Fruit fly (Drosophila melanogaster) whole organism, prepupa: ENCODE results near the gene CG31068.

Experiments used
- Blimp-1 ChIP-seq: fragments of 200-800 bp; sonication (Bioruptor generic); optimal IDR thresholded peaks from 3 replicates; lab custom pipeline; 2017; ENCODE audit warnings: missing biosample characterization, missing genetic modification characterization, mild to moderate bottlenecking, moderate library complexity, missing genetic modification reagents
- CG10631 ChIP-seq: fragments of 200-800 bp; sonication (Bioruptor generic); optimal IDR thresholded peaks from 2 replicates; lab custom pipeline; 2016; ENCODE audit warnings: missing biosample characterization, missing genetic modification characterization
- CG10669 ChIP-seq: fragments of 200-800 bp; sonication (Bioruptor generic); optimal IDR thresholded peaks from 3 replicates; lab custom pipeline; 2018; ENCODE audit warnings: missing biosample characterization, mild to moderate bottlenecking, missing genetic modification characterization, moderate library complexity
- CG11294 ChIP-seq: fragments of 200-800 bp; sonication (Bioruptor generic); IDR thresholded peaks from 2 replicates; pipeline ENCODE4 v1.3.6; 2022; ENCODE audit warnings: missing biosample characterization, missing genetic modification characterization
- CG11762 ChIP-seq: fragments of 200-800 bp; sonication (Bioruptor generic); optimal IDR thresholded peaks from 3 replicates; lab custom pipeline; 2016; ENCODE audit warnings: missing biosample characterization, missing genetic modification characterization; ENCODE audit not compliant: insufficient read depth
- CG11902 ChIP-seq: fragments of 200-800 bp; sonication (Bioruptor generic); optimal IDR thresholded peaks from 3 replicates; lab custom pipeline; 2016; ENCODE audit warnings: missing biosample characterization, missing genetic modification characterization
- CG15336 ChIP-seq: fragments of 200-800 bp; sonication (Bioruptor generic); IDR thresholded peaks from 2 replicates; pipeline ENCODE4 v1.3.6; 2022; ENCODE audit warnings: missing biosample characterization, missing genetic modification characterization
- CG1621 ChIP-seq: fragments of 200-800 bp; sonication (Bioruptor generic); optimal IDR thresholded peaks from 3 replicates; lab custom pipeline; 2018; ENCODE audit warnings: missing biosample characterization, mild to moderate bottlenecking, missing genetic modification characterization
- CG16779 ChIP-seq: fragments of 200-800 bp; sonication (Bioruptor generic); optimal IDR thresholded peaks from 3 replicates; lab custom pipeline; 2017; ENCODE audit warnings: missing biosample characterization, mild to moderate bottlenecking, missing genetic modification characterization
- CG3032 ChIP-seq: fragments of 200-800 bp; optimal IDR thresholded peaks from 2 replicates; lab custom pipeline; 2019; ENCODE audit warnings: missing biosample characterization, mild to moderate bottlenecking, missing genetic modification characterization, moderate library complexity
- CG32006 ChIP-seq: fragments of 200-800 bp; sonication (Bioruptor generic); optimal IDR thresholded peaks from 3 replicates; lab custom pipeline; 2017; ENCODE audit warnings: missing biosample characterization, mild to moderate bottlenecking, missing genetic modification characterization
- CG34406 ChIP-seq: fragments of 200-800 bp; sonication (Bioruptor generic); optimal IDR thresholded peaks from 3 replicates; lab custom pipeline; 2016; ENCODE audit warnings: missing biosample characterization, missing genetic modification characterization
- CG3919 ChIP-seq: fragments of 200-800 bp; sonication (Bioruptor generic); optimal IDR thresholded peaks from 3 replicates; lab custom pipeline; 2016; ENCODE audit warnings: missing biosample characterization, missing genetic modification characterization
- CG4318 ChIP-seq: fragments of 200-800 bp; sonication (Bioruptor generic); optimal IDR thresholded peaks from 3 replicates; lab custom pipeline; 2017; ENCODE audit warnings: missing biosample characterization, mild to moderate bottlenecking, missing genetic modification characterization
- CG6276 ChIP-seq: fragments of 200-800 bp; sonication (Bioruptor generic); optimal IDR thresholded peaks from 2 replicates; lab custom pipeline; 2017; ENCODE audit warnings: missing biosample characterization, mild to moderate bottlenecking, missing genetic modification characterization
- CG6792 ChIP-seq: fragments of 200-800 bp; sonication (Bioruptor generic); optimal IDR thresholded peaks from 3 replicates; lab custom pipeline; 2016; ENCODE audit warnings: missing biosample characterization, missing genetic modification characterization
- CG6808 ChIP-seq: fragments of 200-800 bp; sonication (Bioruptor generic); optimal IDR thresholded peaks from 3 replicates; lab custom pipeline; 2017; ENCODE audit warnings: missing biosample characterization, missing genetic modification characterization, mild to moderate bottlenecking, moderate library complexity, missing genetic modification reagents
- CG7368 ChIP-seq: fragments of 200-800 bp; sonication (Bioruptor generic); optimal IDR thresholded peaks from 3 replicates; lab custom pipeline; 2016; ENCODE audit warnings: missing biosample characterization, missing genetic modification characterization
- CG8119 ChIP-seq: fragments of 200-800 bp; sonication (Bioruptor generic); IDR thresholded peaks from 3 replicates; pipeline ENCODE4 v1.3.6; 2022; ENCODE audit warnings: missing biosample characterization, missing genetic modification characterization
- CG8632 ChIP-seq: fragments of 200-800 bp; sonication (Bioruptor generic); optimal IDR thresholded peaks from 3 replicates; lab custom pipeline; 2016; ENCODE audit warnings: missing biosample characterization, missing genetic modification characterization
- CG9139 ChIP-seq: fragments of 200-800 bp; sonication (Bioruptor generic); optimal IDR thresholded peaks from 3 replicates; lab custom pipeline; 2017; ENCODE audit warnings: missing biosample characterization, mild to moderate bottlenecking, missing genetic modification characterization
- Eip75B ChIP-seq: fragments of 200-800 bp; sonication (Bioruptor generic); optimal IDR thresholded peaks from 3 replicates; lab custom pipeline; 2016; ENCODE audit warnings: missing biosample characterization, missing genetic modification characterization
- Eip78C ChIP-seq: fragments of 200-800 bp; sonication (Bioruptor generic); peaks from one replicate; lab custom pipeline; 2016; ENCODE audit warnings: missing biosample characterization, missing genetic modification characterization
- Eip93F ChIP-seq: fragments of 200-800 bp; sonication (Bioruptor generic); optimal IDR thresholded peaks from 2 replicates; lab custom pipeline; 2016; ENCODE audit warnings: missing biosample characterization, mild to moderate bottlenecking, missing genetic modification characterization
- Ets96B ChIP-seq: fragments of 200-800 bp; optimal IDR thresholded peaks from 2 replicates; lab custom pipeline; 2019; ENCODE audit warnings: missing biosample characterization, mild to moderate bottlenecking, missing genetic modification characterization, moderate library complexity
- Gug ChIP-seq: fragments of 200-800 bp; sonication (Bioruptor generic); IDR thresholded peaks from 2 replicates; pipeline ENCODE4 v1.3.6; 2022; ENCODE audit warnings: missing biosample characterization, missing genetic modification characterization
- Hr38 ChIP-seq: sonication (Bioruptor generic); optimal IDR thresholded peaks from 2 replicates; lab custom pipeline; 2016; ENCODE audit warnings: missing biosample characterization, missing genetic modification characterization
- Hr39 ChIP-seq: fragments of 200-800 bp; sonication (Bioruptor generic); optimal IDR thresholded peaks from 2 replicates; lab custom pipeline; 2016; ENCODE audit warnings: missing biosample characterization, missing genetic modification characterization
- Hr4 ChIP-seq: fragments of 200-800 bp; sonication (Bioruptor generic); optimal IDR thresholded peaks from 3 replicates; lab custom pipeline; 2016; ENCODE audit warnings: missing biosample characterization, missing genetic modification characterization
- Lpt ChIP-seq: fragments of 200-800 bp; sonication (Bioruptor generic); optimal IDR thresholded peaks from 3 replicates; lab custom pipeline; 2016; ENCODE audit warnings: missing biosample characterization, missing genetic modification characterization
- Met ChIP-seq: fragments of 200-800 bp; sonication (Bioruptor generic); optimal IDR thresholded peaks from 3 replicates; lab custom pipeline; 2016; ENCODE audit warnings: missing biosample characterization, missing genetic modification characterization
- Smox ChIP-seq: fragments of 200-800 bp; sonication (Bioruptor generic); optimal IDR thresholded peaks from 3 replicates; lab custom pipeline; 2016; ENCODE audit warnings: missing biosample characterization, missing genetic modification characterization
- Sox14 ChIP-seq: fragments of 200-800 bp; sonication (Bioruptor generic); optimal IDR thresholded peaks from 3 replicates; lab custom pipeline; 2016; ENCODE audit warnings: missing biosample characterization, missing genetic modification characterization
- achi ChIP-seq: fragments of 200-800 bp; sonication (Bioruptor generic); optimal IDR thresholded peaks from 3 replicates; lab custom pipeline; 2016; ENCODE audit warnings: missing biosample characterization, missing genetic modification characterization
- acj6 ChIP-seq: fragments of 200-800 bp; sonication (Bioruptor generic); optimal IDR thresholded peaks from 3 replicates; lab custom pipeline; 2016; ENCODE audit warnings: missing biosample characterization, missing genetic modification characterization
- cyc ChIP-seq: fragments of 200-800 bp; sonication (Bioruptor generic); optimal IDR thresholded peaks from 3 replicates; lab custom pipeline; 2016; ENCODE audit warnings: missing biosample characterization, missing genetic modification characterization
- dac ChIP-seq: fragments of 200-800 bp; sonication (Bioruptor generic); optimal IDR thresholded peaks from 2 replicates; lab custom pipeline; 2017; ENCODE audit warnings: missing biosample characterization, mild to moderate bottlenecking, missing genetic modification characterization
- dsx ChIP-seq: fragments of 200-800 bp; optimal IDR thresholded peaks from 3 replicates; lab custom pipeline; 2019; ENCODE audit warnings: missing biosample characterization, mild to moderate bottlenecking, missing genetic modification characterization, moderate library complexity; ENCODE audit not compliant: poor library complexity, severe bottlenecking
- eg ChIP-seq: fragments of 200-800 bp; sonication (Bioruptor generic); IDR thresholded peaks from 3 replicates; pipeline ENCODE4 v1.3.6; 2022; ENCODE audit warnings: missing biosample characterization, missing genetic modification characterization
- esn ChIP-seq: fragments of 200-800 bp; sonication (Bioruptor generic); optimal IDR thresholded peaks from 2 replicates; lab custom pipeline; 2016; ENCODE audit warnings: missing biosample characterization, mild to moderate bottlenecking, missing genetic modification characterization, moderate library complexity
- fd59A ChIP-seq: fragments of 200-800 bp; sonication (Bioruptor generic); optimal IDR thresholded peaks from 2 replicates; lab custom pipeline; 2017; ENCODE audit warnings: missing biosample characterization, mild to moderate bottlenecking, missing genetic modification characterization, missing genetic modification reagents
- fd85E ChIP-seq: fragments of 200-800 bp; sonication (Bioruptor generic); optimal IDR thresholded peaks from 3 replicates; lab custom pipeline; 2016; ENCODE audit warnings: missing biosample characterization, missing genetic modification characterization
- fkh ChIP-seq: fragments of 200-800 bp; sonication (Bioruptor generic); optimal IDR thresholded peaks from 3 replicates; lab custom pipeline; 2017; ENCODE audit warnings: missing biosample characterization, mild to moderate bottlenecking, missing genetic modification characterization, moderate library complexity
- lz ChIP-seq: fragments of 200-800 bp; sonication (Bioruptor generic); optimal IDR thresholded peaks from 3 replicates; lab custom pipeline; 2016; ENCODE audit warnings: missing biosample characterization, missing genetic modification characterization
- net ChIP-seq: fragments of 200-800 bp; sonication (Bioruptor generic); optimal IDR thresholded peaks from 3 replicates; lab custom pipeline; 2016; ENCODE audit warnings: missing biosample characterization, missing genetic modification characterization
- pdm3 ChIP-seq: fragments of 200-800 bp; sonication (Bioruptor generic); optimal IDR thresholded peaks from 3 replicates; lab custom pipeline; 2016; ENCODE audit warnings: missing biosample characterization, missing genetic modification characterization
- salr ChIP-seq, 2 experiments: fragments of 200-800 bp; sonication (Bioruptor generic); optimal IDR thresholded peaks; 3 replicates each; lab custom pipeline; 2016 to 2018; ENCODE audit warnings: missing biosample characterization in 2 of 2, missing genetic modification characterization in 2 of 2, mild to moderate bottlenecking in 1 of 2
- ss ChIP-seq, 2 experiments: fragments of 200-800 bp; sonication (Bioruptor generic); optimal IDR thresholded peaks; 2 replicates in 1 of 2; 3 replicates in 1 of 2; lab custom pipeline; 2017 to 2018; ENCODE audit warnings: mild to moderate bottlenecking in 2 of 2, missing biosample characterization in 2 of 2, missing genetic modification characterization in 2 of 2, moderate library complexity in 1 of 2
- svp ChIP-seq: fragments of 200-800 bp; sonication (Bioruptor generic); peaks from one replicate; lab custom pipeline; 2016; ENCODE audit warnings: missing biosample characterization, missing genetic modification characterization
- topi ChIP-seq: fragments of 200-800 bp; sonication (Bioruptor generic); optimal IDR thresholded peaks from 3 replicates; lab custom pipeline; 2016; ENCODE audit warnings: missing biosample characterization, missing genetic modification characterization
- vri ChIP-seq: fragments of 200-800 bp; sonication (Bioruptor generic); optimal IDR thresholded peaks from 3 replicates; lab custom pipeline; 2016; ENCODE audit warnings: missing biosample characterization, mild to moderate bottlenecking, missing genetic modification characterization

Gene CG31068

DNA sequence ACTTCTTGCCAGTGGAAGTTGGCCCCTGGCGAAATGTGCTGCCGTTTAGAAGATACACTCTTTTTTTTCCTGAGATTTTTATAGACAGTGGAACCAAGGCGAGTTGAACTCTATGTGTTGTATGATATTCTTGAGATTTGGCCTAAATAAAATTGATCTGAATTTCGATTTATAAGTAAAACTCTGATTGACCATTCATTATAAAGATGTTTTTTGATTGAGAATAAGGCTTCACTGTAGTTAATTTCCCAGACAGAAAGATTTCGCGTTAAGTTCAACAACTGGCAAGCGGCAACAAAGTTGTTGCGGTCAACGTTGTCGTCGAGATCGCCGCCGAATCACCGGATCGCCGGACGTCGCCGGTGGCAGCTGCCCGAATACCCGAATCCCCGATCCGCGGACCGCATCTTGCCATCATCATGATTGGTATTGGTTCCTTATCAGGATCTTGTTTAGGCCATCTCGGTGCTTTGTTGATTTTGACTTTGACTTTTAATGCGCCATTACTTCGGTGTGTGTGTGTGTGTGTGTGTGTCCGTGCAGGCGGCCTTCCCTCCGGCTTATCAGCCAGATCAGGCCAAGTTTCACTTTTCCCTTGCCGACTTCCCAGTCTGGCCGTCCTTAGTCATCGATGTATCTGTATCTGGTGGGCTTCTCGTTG lies 11.4 kb upstream of the CG31068 start:
- TF ChIP-seq Blimp-1 (GFP tag; lab: Kevin White, UChicago): peak; percentile 73
- TF ChIP-seq CG1621: no peak
- peak; percentile 40 for TF ChIP-seq CG8632 (GFP tag; lab: Kevin White, UChicago)
- no peak for TF ChIP-seq CG11294 (GFP tag; lab: Robert Waterston, UW)
- TF ChIP-seq lz (GFP tag; lab: Kevin White, UChicago): peak; percentile 21
- TF ChIP-seq Gug (GFP tag; lab: Robert Waterston, UW): no peak
- no peak for TF ChIP-seq fd85E (GFP tag; lab: Kevin White, UChicago)
- no peak for TF ChIP-seq dac (GFP tag; lab: Kevin White, UChicago)
- TF ChIP-seq topi: peak; percentile 37
- TF ChIP-seq cyc (GFP tag; lab: Kevin White, UChicago): peak; percentile 36
- TF ChIP-seq CG7368 (GFP tag; lab: Kevin White, UChicago): peak; percentile 30
- peak; percentile 42 for TF ChIP-seq CG6808
- TF ChIP-seq Sox14 (GFP tag; lab: Kevin White, UChicago): no peak
- peak; percentile 28 for TF ChIP-seq CG10631 (GFP tag; lab: Kevin White, UChicago)
- TF ChIP-seq acj6 (GFP tag; lab: Kevin White, UChicago): peak; percentile 11
- TF ChIP-seq pdm3 (GFP tag; lab: Kevin White, UChicago): peak; percentile 27
- TF ChIP-seq dsx (GFP tag; lab: Kevin White, UChicago): peak; percentile 98
- peak; percentile 63 for TF ChIP-seq CG10669
- no peak for TF ChIP-seq CG11762
- peak; percentile 32 for TF ChIP-seq esn (GFP tag; lab: Kevin White, UChicago)
- TF ChIP-seq eg (GFP tag; lab: Robert Waterston, UW): no peak
- TF ChIP-seq CG4318 (GFP tag; lab: Kevin White, UChicago): no peak
- no peak for TF ChIP-seq fkh (GFP tag; lab: Kevin White, UChicago)
- peak; percentile 17 for TF ChIP-seq Hr39 (GFP tag; lab: Kevin White, UChicago)
- no peak for TF ChIP-seq CG15336 (GFP tag; lab: Robert Waterston, UW)
- TF ChIP-seq ss (GFP tag; optimal IDR thresholded peaks at IDR 0.05; lab: Kevin White, UChicago): peak in 1 of 2 experiments; percentile 37
- no peak for TF ChIP-seq CG16779 (tag; lab: Kevin White, UChicago)
- peak; percentile 16 for TF ChIP-seq Smox
- no peak for TF ChIP-seq vri
- peak; percentile 48 for TF ChIP-seq svp
- peak; percentile 47 for TF ChIP-seq fd59A (GFP tag; lab: Kevin White, UChicago)
- TF ChIP-seq Eip93F: no peak
- TF ChIP-seq net (GFP tag; lab: Kevin White, UChicago): no peak
- TF ChIP-seq Eip75B (GFP tag; lab: Kevin White, UChicago): peak; percentile 45
- no peak for TF ChIP-seq Hr38 (GFP tag; lab: Kevin White, UChicago)
- peak; percentile 46 for TF ChIP-seq CG34406 (GFP tag; lab: Kevin White, UChicago)
- TF ChIP-seq Met (GFP tag; lab: Kevin White, UChicago): peak; percentile 42
- TF ChIP-seq CG8119 (GFP tag; lab: Robert Waterston, UW): no peak
- TF ChIP-seq salr (GFP tag; optimal IDR thresholded peaks at IDR 0.05; lab: Kevin White, UChicago): no peak
- TF ChIP-seq CG3919: peak; percentile 53
- TF ChIP-seq achi (GFP tag; lab: Kevin White, UChicago): peak; percentile 39
- TF ChIP-seq Ets96B (tag; lab: Kevin White, UChicago): peak; percentile 66
- peak; percentile 31 for TF ChIP-seq CG11902 (GFP tag; lab: Kevin White, UChicago)
- peak; percentile 52 for TF ChIP-seq CG6792 (GFP tag; lab: Kevin White, UChicago)
- no peak for TF ChIP-seq CG6276 (GFP tag; lab: Kevin White, UChicago)
- TF ChIP-seq Lpt (GFP tag; lab: Kevin White, UChicago): no peak
- TF ChIP-seq CG3032: peak; percentile 66
- peak; percentile 85 for TF ChIP-seq Eip78C
- peak; percentile 7 for TF ChIP-seq CG32006 (GFP tag; lab: Kevin White, UChicago)
- TF ChIP-seq CG9139 (GFP tag; lab: Kevin White, UChicago): no peak
- TF ChIP-seq Hr4: no peak
